Fruit fly (Drosophila melanogaster): Measurements from ENCODE around the gene Mcm2.

The Mcm2 gene

DNA sequence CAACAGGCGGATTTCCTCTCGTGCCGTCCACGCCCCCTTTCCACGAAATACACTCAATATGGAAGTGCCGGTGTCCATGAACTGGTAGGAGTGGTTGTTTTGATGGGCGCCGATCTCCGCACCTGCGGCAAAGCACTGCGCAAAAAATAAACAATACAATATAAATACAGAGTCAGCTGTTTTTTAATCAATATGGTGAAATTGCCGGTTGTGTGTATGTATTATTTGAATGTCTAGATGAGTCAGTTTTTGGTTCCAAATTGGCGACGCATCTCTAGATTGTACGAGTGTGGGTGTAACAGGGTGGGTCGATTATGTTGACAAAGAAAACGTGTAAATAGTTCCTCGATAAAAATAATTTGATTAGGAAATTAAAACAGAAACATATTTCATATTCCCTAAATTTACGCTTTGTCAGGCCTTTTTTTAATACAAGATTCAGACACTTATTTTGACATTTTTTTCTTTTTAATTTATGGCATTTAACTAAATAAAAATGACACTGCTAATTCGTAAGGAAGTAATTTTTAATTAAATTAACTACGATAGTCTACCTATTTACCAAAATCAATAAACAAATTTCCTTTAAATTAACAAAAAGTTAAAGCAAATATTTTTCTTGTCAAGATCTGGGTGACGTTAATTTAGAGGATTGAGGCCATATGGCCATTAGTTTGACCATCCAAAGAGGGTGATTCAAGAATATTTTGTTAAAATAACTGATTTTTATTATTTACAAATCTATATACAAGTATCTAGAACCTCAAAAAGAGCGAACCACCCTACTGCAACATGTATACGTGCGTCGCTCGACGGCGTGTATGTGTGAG lies 25.1 kb upstream of the Mcm2 start (continued):
- peak; percentile 98 for TF ChIP-seq CG15514 (GFP tag; optimal IDR thresholded peaks at IDR 0.05)
- peak; percentile 82 for TF ChIP-seq Blimp-1 (GFP tag; optimal IDR thresholded peaks at IDR 0.05)
- TF ChIP-seq CG16813 (GFP tag; IDR thresholded peaks at IDR 0.05; ENCODE audit: partially characterized antibody), result no peak
- peak; percentile 80 for TF ChIP-seq dmrt11E (tag; optimal IDR thresholded peaks at IDR 0.05)
- TF ChIP-seq pan (optimal IDR thresholded peaks at IDR 0.05), result no peak
- peak in 1 of 2 experiments; percentile 73 for TF ChIP-seq pan (GFP tag; optimal IDR thresholded peaks at IDR 0.05 in 1 of 2, IDR thresholded peaks at IDR 0.05 in 1 of 2)
- no peak for TF ChIP-seq abd-A (tag; optimal IDR thresholded peaks at IDR 0.05)
- TF ChIP-seq CG8478 (optimal IDR thresholded peaks at IDR 0.05), result no peak
- TF ChIP-seq CG10565 (GFP tag; optimal IDR thresholded peaks at IDR 0.05), result peak; percentile 23
- TF ChIP-seq CG13296 (GFP tag; optimal IDR thresholded peaks at IDR 0.05), result peak; percentile 90
- peak; percentile 75 for TF ChIP-seq cato (GFP tag; optimal IDR thresholded peaks at IDR 0.05; ENCODE audit: borderline replicate concordance)
- peak; percentile 61 for TF ChIP-seq CG17802 (tag; optimal IDR thresholded peaks at IDR 0.05)
- TF ChIP-seq gfzf (GFP tag; optimal IDR thresholded peaks at IDR 0.05), result no peak
- TF ChIP-seq CG10209 (GFP tag; optimal IDR thresholded peaks at IDR 0.05), result peak; percentile 92
- peak; percentile 42; the same call in 1 of the 2 replicates for TF ChIP-seq ranshi (GFP tag; IDR thresholded peaks at IDR 0.05)
- no peak for TF ChIP-seq cas (GFP tag; IDR thresholded peaks at IDR 0.05)
- peak; percentile 68; the same call in 2 of the 3 replicates for TF ChIP-seq CG11093 (GFP tag; IDR thresholded peaks at IDR 0.05)
- TF ChIP-seq sd (tag; optimal IDR thresholded peaks at IDR 0.05), result peak; percentile 63
- TF ChIP-seq ATbp (GFP tag; optimal IDR thresholded peaks at IDR 0.05), result peak; percentile 84
- no peak for TF ChIP-seq corto (GFP tag; optimal IDR thresholded peaks at IDR 0.05)
- peak; percentile 64 for TF ChIP-seq Spps (tag; optimal IDR thresholded peaks at IDR 0.05)
- peak; percentile 63 for TF ChIP-seq chn (GFP tag; optimal IDR thresholded peaks at IDR 0.05)
- TF ChIP-seq grau (tag; optimal IDR thresholded peaks at IDR 0.05), result peak; percentile 92
- TF ChIP-seq Atf6 (GFP tag; IDR thresholded peaks at IDR 0.05), result peak; percentile 82
- peak; percentile 73 for TF ChIP-seq Deaf1 (tag; optimal IDR thresholded peaks at IDR 0.05)
- TF ChIP-seq Hmr (GFP tag; optimal IDR thresholded peaks at IDR 0.05), result peak; percentile 92
- peak; percentile 61 for TF ChIP-seq sima (GFP tag; optimal IDR thresholded peaks at IDR 0.05)
- peak; percentile 62 to 77 for TF ChIP-seq Pdp1 (GFP tag; optimal IDR thresholded peaks at IDR 0.05)
- TF ChIP-seq tio (GFP tag; optimal IDR thresholded peaks at IDR 0.05), result peak; percentile 96
- TF ChIP-seq kah (GFP tag; optimal IDR thresholded peaks at IDR 0.05), result peak; percentile 79
- TF ChIP-seq wdn (GFP tag; IDR thresholded peaks at IDR 0.05), result no peak; the same call in 1 of the 2 replicates
- peak; percentile 94 for TF ChIP-seq CG12391 (tag; optimal IDR thresholded peaks at IDR 0.05)
- TF ChIP-seq CG12236 (GFP tag; optimal IDR thresholded peaks at IDR 0.05), result peak; percentile 76
- TF ChIP-seq hth (optimal IDR thresholded peaks at IDR 0.05), result no peak
- TF ChIP-seq CG1233 (GFP tag; optimal IDR thresholded peaks at IDR 0.05), result peak; percentile 93
- TF ChIP-seq sqz (GFP tag; optimal IDR thresholded peaks at IDR 0.05), result peak; percentile 87
- peak; percentile 76; the same call in 2 of the 3 replicates for TF ChIP-seq CG7357 (GFP tag; IDR thresholded peaks at IDR 0.05)
- TF ChIP-seq CG6254 (GFP tag; optimal IDR thresholded peaks at IDR 0.05), result peak; percentile 79
- TF ChIP-seq Asciz (GFP tag; optimal IDR thresholded peaks at IDR 0.05), result peak; percentile 94
- TF ChIP-seq CG9932 (GFP tag; IDR thresholded peaks at IDR 0.05), result peak; percentile 74
- peak; percentile 71 for TF ChIP-seq CG5953 (GFP tag; IDR thresholded peaks at IDR 0.05)
- TF ChIP-seq Dek (tag; optimal IDR thresholded peaks at IDR 0.05), result peak; percentile 87
- peak; percentile 62 for TF ChIP-seq phol (tag; optimal IDR thresholded peaks at IDR 0.05)
- peak in 1 of 2 experiments; percentile 79 for TF ChIP-seq crp (GFP tag; optimal IDR thresholded peaks at IDR 0.05)
- TF ChIP-seq CG6654 (GFP tag; optimal IDR thresholded peaks at IDR 0.05), result peak; percentile 79
- TF ChIP-seq bcd (GFP tag; optimal IDR thresholded peaks at IDR 0.05), result peak; percentile 91
- peak; percentile 68 for TF ChIP-seq Side (GFP tag; optimal IDR thresholded peaks at IDR 0.05)
- TF ChIP-seq gsb-n (tag; optimal IDR thresholded peaks at IDR 0.05), result peak; percentile 76

Measured in whole organism, embryonic.